Worm (Caenorhabditis elegans) whole organism, young adult: ENCODE data around the gene B0546.3.

ENCODE experiments used
- B0019.2 ChIP-seq: fragments of 200-800 bp; sonication (Bioruptor generic); conservative IDR thresholded peaks from 2 replicates; pipeline ENCODE4 v1.3.6; 2022; ENCODE audit warnings: missing genetic modification reagents, missing genetic modification characterization, missing compliant biosample characterization
- B0035.1 ChIP-seq: sonication (generic microtip); optimal IDR thresholded peaks from 2 replicates; lab custom pipeline; 2016; ENCODE audit warnings: missing genetic modification characterization, mild to moderate bottlenecking, missing compliant biosample characterization, missing genotype, missing genetic modification reagents
- B0261.1 ChIP-seq: sonication (generic microtip); optimal IDR thresholded peaks from 2 replicates; lab custom pipeline; 2016; ENCODE audit warnings: mild to moderate bottlenecking, missing genetic modification characterization, moderate library complexity, missing compliant biosample characterization
- B0336.3 ChIP-seq: fragments of 200-800 bp; sonication (Bioruptor generic); IDR thresholded peaks from 2 replicates; pipeline ENCODE4 v1.3.6; 2022; ENCODE audit warnings: missing genetic modification characterization, missing compliant biosample characterization
- C17E4.6 ChIP-seq: fragments of 200-800 bp; sonication (Bioruptor generic); IDR thresholded peaks from 2 replicates; pipeline ENCODE4 v1.3.6; 2022; ENCODE audit warnings: missing genetic modification reagents, missing genetic modification characterization, missing compliant biosample characterization
- F10E7.11 ChIP-seq: sonication (generic microtip); optimal IDR thresholded peaks from 2 replicates; lab custom pipeline; 2017; ENCODE audit warnings: mild to moderate bottlenecking, missing genetic modification characterization, moderate library complexity, missing compliant biosample characterization
- F33H1.4 ChIP-seq: fragments of 200-800 bp; sonication (Bioruptor generic); IDR thresholded peaks from 2 replicates; pipeline ENCODE4 v1.3.6; 2022; ENCODE audit warnings: missing genetic modification reagents, missing genetic modification characterization, missing compliant biosample characterization
- F55B11.4 ChIP-seq: sonication (generic microtip); optimal IDR thresholded peaks from 2 replicates; lab custom pipeline; 2016; ENCODE audit warnings: missing compliant biosample characterization, missing genetic modification characterization, borderline replicate concordance; ENCODE audit not compliant: insufficient read depth
- F57C9.4 ChIP-seq: sonication (generic microtip); optimal IDR thresholded peaks from 2 replicates; lab custom pipeline; 2017; ENCODE audit warnings: mild to moderate bottlenecking, missing genetic modification characterization, missing compliant biosample characterization
- K11D2.4 ChIP-seq: fragments of 200-800 bp; sonication (Bioruptor generic); IDR thresholded peaks from 2 replicates; pipeline ENCODE4 v1.3.6; 2022; ENCODE audit warnings: missing genetic modification reagents, missing genetic modification characterization, missing compliant biosample characterization
- T07F8.4 ChIP-seq: sonication (generic microtip); optimal IDR thresholded peaks from 2 replicates; lab custom pipeline; 2016; ENCODE audit warnings: mild to moderate bottlenecking, missing genetic modification characterization, moderate library complexity, missing compliant biosample characterization
- T26A5.8 ChIP-seq: sonication (generic microtip); optimal IDR thresholded peaks from 2 replicates; lab custom pipeline; 2016; ENCODE audit warnings: missing genetic modification characterization, missing compliant biosample characterization
- Y53F4B.3 ChIP-seq: fragments of 200-800 bp; sonication (Bioruptor generic); IDR thresholded peaks from 2 replicates; pipeline ENCODE4 v1.3.6; 2022; ENCODE audit warnings: missing genetic modification reagents, missing genetic modification characterization, missing compliant biosample characterization
- Y53G8AR.9 ChIP-seq: fragments of 200-800 bp; sonication (Bioruptor generic); conservative IDR thresholded peaks from 2 replicates; pipeline ENCODE4 v1.3.6; 2022; ENCODE audit warnings: missing genetic modification reagents, missing genetic modification characterization, missing compliant biosample characterization
- attf-3 ChIP-seq: fragments of 200-800 bp; sonication (Bioruptor generic); conservative IDR thresholded peaks from 2 replicates; pipeline ENCODE4 v1.3.6; 2022; ENCODE audit warnings: missing genetic modification reagents, missing genetic modification characterization, missing compliant biosample characterization
- attf-5 ChIP-seq: fragments of 200-800 bp; sonication (Bioruptor generic); optimal IDR thresholded peaks from 2 replicates; lab custom pipeline; 2018; ENCODE audit warnings: mild to moderate bottlenecking, missing genetic modification characterization, missing compliant biosample characterization
- attf-6 ChIP-seq: fragments of 200-800 bp; sonication (Bioruptor generic); IDR thresholded peaks from 2 replicates; pipeline ENCODE4 v1.3.6; 2022; ENCODE audit warnings: missing genetic modification reagents, missing genetic modification characterization, missing compliant biosample characterization
- bed-1 ChIP-seq: fragments of 200-800 bp; sonication (Bioruptor generic); IDR thresholded peaks from 2 replicates; pipeline ENCODE4 v1.3.6; 2022; ENCODE audit warnings: missing genetic modification reagents, missing genetic modification characterization, missing compliant biosample characterization
- cebp-2 ChIP-seq: fragments of 200-800 bp; sonication (Bioruptor generic); IDR thresholded peaks from 2 replicates; pipeline ENCODE4 v1.3.6; 2022; ENCODE audit warnings: missing genetic modification characterization, missing compliant biosample characterization
- ceh-100 ChIP-seq: fragments of 200-800 bp; sonication (Bioruptor generic); IDR thresholded peaks from 2 replicates; pipeline ENCODE4 v1.3.6; 2022; ENCODE audit warnings: missing genetic modification reagents, missing genetic modification characterization, missing compliant biosample characterization
- ceh-27 ChIP-seq: fragments of 200-800 bp; sonication (Bioruptor generic); optimal IDR thresholded peaks from 2 replicates; lab custom pipeline; 2018; ENCODE audit warnings: mild to moderate bottlenecking, missing genetic modification characterization, moderate library complexity, missing compliant biosample characterization
- ceh-79 ChIP-seq: sonication (generic microtip); optimal IDR thresholded peaks from 2 replicates; lab custom pipeline; 2017; ENCODE audit warnings: mild to moderate bottlenecking, missing genetic modification characterization, missing compliant biosample characterization
- chd-7 ChIP-seq: sonication (generic microtip); optimal IDR thresholded peaks from 2 replicates; lab custom pipeline; 2016; ENCODE audit warnings: mild to moderate bottlenecking, missing genetic modification characterization, moderate library complexity, missing compliant biosample characterization
- dox-1 ChIP-seq: fragments of 200-800 bp; sonication (Bioruptor generic); IDR thresholded peaks from 2 replicates; pipeline ENCODE4 v1.3.6; 2022; ENCODE audit warnings: missing genetic modification reagents, missing genetic modification characterization, missing compliant biosample characterization
- dpff-1 ChIP-seq: sonication (generic microtip); optimal IDR thresholded peaks from 2 replicates; lab custom pipeline; 2017; ENCODE audit warnings: mild to moderate bottlenecking, missing genetic modification characterization, missing compliant biosample characterization
- dpl-1 ChIP-seq: fragments of 150-350 bp; optimal IDR thresholded peaks from 2 replicates; lab custom pipeline; 2014; ENCODE audit warnings: missing biosample characterization, missing genetic modification reagents, missing genetic modification characterization
- ekl-4 ChIP-seq: fragments of 200-800 bp; sonication (Bioruptor generic); IDR thresholded peaks from 2 replicates; pipeline ENCODE4 v1.3.6; 2022; ENCODE audit warnings: missing genetic modification reagents, missing genetic modification characterization, missing compliant biosample characterization
- hlh-12 ChIP-seq: sonication (generic microtip); optimal IDR thresholded peaks from 2 replicates; lab custom pipeline; 2016; ENCODE audit warnings: missing genetic modification characterization, missing compliant biosample characterization
- hsf-1 ChIP-seq: fragments of 200-800 bp; sonication (Bioruptor generic); IDR thresholded peaks from 2 replicates; pipeline ENCODE4 v1.3.6; 2022; ENCODE audit warnings: missing genetic modification reagents, missing genetic modification characterization, missing compliant biosample characterization
- lsl-1 ChIP-seq: fragments of 200-800 bp; sonication (Bioruptor generic); optimal IDR thresholded peaks from 2 replicates; lab custom pipeline; 2018; ENCODE audit warnings: mild to moderate bottlenecking, missing genetic modification characterization, moderate library complexity, missing compliant biosample characterization
- madf-6 ChIP-seq: fragments of 200-800 bp; sonication (Bioruptor generic); IDR thresholded peaks from 2 replicates; pipeline ENCODE4 v1.3.6; 2022; ENCODE audit warnings: missing genetic modification reagents, missing genetic modification characterization, missing compliant biosample characterization
- mcd-1 ChIP-seq: fragments of 200-800 bp; sonication (Bioruptor generic); IDR thresholded peaks from 2 replicates; pipeline ENCODE4 v1.3.6; 2022; ENCODE audit warnings: missing genetic modification reagents, missing genetic modification characterization, missing compliant biosample characterization
- mel-28 ChIP-seq: sonication (generic microtip); optimal IDR thresholded peaks from 2 replicates; lab custom pipeline; 2016; ENCODE audit warnings: borderline replicate concordance, mild to moderate bottlenecking, missing genetic modification characterization, missing compliant biosample characterization
- mes-4 ChIP-seq: sonication (generic microtip); optimal IDR thresholded peaks from 2 replicates; lab custom pipeline; 2016; ENCODE audit warnings: missing genotype, missing genetic modification characterization, missing compliant biosample characterization
- nfya-1 ChIP-seq: sonication (generic microtip); optimal IDR thresholded peaks from 2 replicates; lab custom pipeline; 2017; ENCODE audit warnings: antibody characterized with exemption, missing compliant biosample characterization, missing genetic modification characterization, borderline replicate concordance; ENCODE audit not compliant: insufficient read depth
- nfyb-1 ChIP-seq: fragments of 200-800 bp; sonication (Bioruptor generic); IDR thresholded peaks from 2 replicates; pipeline ENCODE4 v1.3.6; 2022; ENCODE audit warnings: missing genetic modification reagents, missing genetic modification characterization, missing compliant biosample characterization
- nhr-120 ChIP-seq: fragments of 200-800 bp; sonication (Bioruptor generic); IDR thresholded peaks from 2 replicates; pipeline ENCODE4 v1.3.6; 2022; ENCODE audit warnings: missing genetic modification characterization, missing compliant biosample characterization
- nhr-179 ChIP-seq: sonication (generic microtip); optimal IDR thresholded peaks from 2 replicates; lab custom pipeline; 2016; ENCODE audit warnings: mild to moderate bottlenecking, missing genetic modification characterization, missing compliant biosample characterization
- nhr-90 ChIP-seq: sonication (generic microtip); optimal IDR thresholded peaks from 2 replicates; lab custom pipeline; 2016; ENCODE audit warnings: missing genotype, mild to moderate bottlenecking, missing genetic modification characterization, missing compliant biosample characterization
- repo-1 ChIP-seq: sonication (generic microtip); optimal IDR thresholded peaks from 2 replicates; lab custom pipeline; 2017; ENCODE audit warnings: mild to moderate bottlenecking, missing genetic modification characterization, missing compliant biosample characterization
- snpc-1.1 ChIP-seq: sonication (generic microtip); optimal IDR thresholded peaks from 2 replicates; lab custom pipeline; 2017; ENCODE audit warnings: missing genetic modification characterization, mild to moderate bottlenecking, missing compliant biosample characterization, antibody characterized with exemption, moderate library complexity, missing genotype, missing genetic modification reagents; ENCODE audit not compliant: insufficient read depth
- snpc-4 ChIP-seq, 5 experiments: fragments of 150-350 bp in 1 of 5; sonication (generic microtip) in 4 of 5; optimal IDR thresholded peaks; 2 replicates each; lab custom pipeline; 2014 to 2018; ENCODE audit warnings: missing genetic modification characterization in 5 of 5, missing biosample characterization in 3 of 5, antibody characterized with exemption in 2 of 5, mild to moderate bottlenecking in 2 of 5, missing compliant biosample characterization in 2 of 5, missing genotype in 2 of 5, moderate library complexity in 2 of 5, missing genetic modification reagents in 1 of 5
- unc-62 ChIP-seq: fragments of 150-350 bp; optimal IDR thresholded peaks from 2 replicates; lab custom pipeline; 2014; ENCODE audit warnings: missing biosample characterization, missing genetic modification reagents, missing genetic modification characterization
- zfh-2 ChIP-seq: fragments of 200-800 bp; sonication (Bioruptor generic); conservative IDR thresholded peaks from 2 replicates; pipeline ENCODE4 v1.3.6; 2022; ENCODE audit warnings: missing genetic modification reagents, missing genetic modification characterization, missing compliant biosample characterization
- ztf-18 ChIP-seq: sonication (generic microtip); optimal IDR thresholded peaks from 2 replicates; lab custom pipeline; 2016; ENCODE audit warnings: missing genotype, mild to moderate bottlenecking, missing genetic modification characterization, missing compliant biosample characterization
- ztf-26 ChIP-seq: sonication (generic microtip); optimal IDR thresholded peaks from 2 replicates; lab custom pipeline; 2017; ENCODE audit warnings: missing genetic modification characterization, missing compliant biosample characterization
- ztf-3 ChIP-seq: fragments of 200-800 bp; sonication (Bioruptor generic); optimal IDR thresholded peaks from 2 replicates; lab custom pipeline; 2018; ENCODE audit warnings: mild to moderate bottlenecking, missing genetic modification characterization, missing compliant biosample characterization

Gene B0546.3

DNA sequence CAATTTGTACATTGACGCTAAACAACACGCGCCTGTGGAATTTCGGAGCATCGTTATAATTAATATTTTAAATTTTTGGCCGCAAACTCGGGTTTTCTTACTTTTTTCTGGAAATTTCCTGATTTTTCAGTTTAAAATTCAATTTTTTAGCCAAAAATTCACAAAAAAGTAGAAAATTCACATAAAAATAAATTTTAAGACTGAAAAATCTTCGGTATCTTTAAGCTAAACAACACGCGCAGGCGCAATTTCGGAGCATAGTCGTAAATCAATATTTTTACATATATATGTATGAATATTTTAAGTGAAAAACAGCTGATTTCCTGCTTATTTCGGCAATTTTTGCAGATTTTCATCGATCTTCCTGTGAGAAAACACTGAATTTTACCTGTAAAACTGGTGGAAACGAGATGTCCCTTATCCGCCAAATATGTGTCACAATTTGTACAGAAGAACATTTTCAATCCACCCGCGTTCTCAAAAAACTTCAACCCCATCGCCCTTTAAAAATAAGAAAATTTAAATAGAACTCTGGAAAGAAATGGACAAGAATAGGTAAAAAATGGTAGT is at the start of gene B0546.3:
TSS of gene B0546.3 (minus strand) at position 504 of the 570 bp plus-strand sequence.
- TF ChIP-seq cebp-2 (GFP tag; lab: Robert Waterston, UW) = no peak
- TF ChIP-seq nfyb-1 = 0 out of 2 replicates have a peak, but pooled peaks have one; percentile 57
- no peak for TF ChIP-seq nhr-120 (GFP tag; lab: Robert Waterston, UW)
- TF ChIP-seq ceh-79 (tag; lab: Kevin White, UChicago) = no peak
- peak; percentile 59 for TF ChIP-seq F57C9.4 (tag; lab: Kevin White, UChicago)
- TF ChIP-seq K11D2.4 (GFP tag; lab: Robert Waterston, UW) = no peak
- TF ChIP-seq dpl-1 = no peak
- no peak for TF ChIP-seq snpc-4 (GFP tag; optimal IDR thresholded peaks at IDR 0.05; lab: Kevin White, UChicago)
- peak in 1 of 4 experiments; percentile 11 for TF ChIP-seq snpc-4 (tag; optimal IDR thresholded peaks at IDR 0.05; lab: Kevin White, UChicago)
- TF ChIP-seq nfya-1 (tag; lab: Kevin White, UChicago) = no peak
- TF ChIP-seq unc-62 (GFP tag; lab: Kevin White, UChicago) = no peak
- TF ChIP-seq snpc-1.1 (tag; lab: Kevin White, UChicago) = no peak
- no peak for TF ChIP-seq B0261.1 (tag; lab: Kevin White, UChicago)
- no peak for TF ChIP-seq lsl-1 (GFP tag; lab: Kevin White, UChicago)
- TF ChIP-seq ztf-18 (tag; lab: Kevin White, UChicago) = no peak
- TF ChIP-seq Y53G8AR.9 = 0 out of 2 replicates have a peak, but pooled peaks have one; percentile 34
- TF ChIP-seq attf-3 = peak; percentile 30; the same call in 1 of the 2 replicates
- TF ChIP-seq Y53F4B.3 (GFP tag; lab: Robert Waterston, UW) = no peak
- 0 out of 2 replicates have a peak, but pooled peaks have one; percentile 29 for TF ChIP-seq B0336.3 (GFP tag; lab: Robert Waterston, UW)
- TF ChIP-seq B0019.2 (GFP tag; lab: Robert Waterston, UW) = no peak
- no peak for TF ChIP-seq hlh-12 (tag; lab: Kevin White, UChicago)
- no peak for TF ChIP-seq nhr-179
- no peak for TF ChIP-seq C17E4.6 (GFP tag; lab: Robert Waterston, UW)
- TF ChIP-seq repo-1 (tag; lab: Kevin White, UChicago) = peak; percentile 54
- 0 out of 2 replicates have a peak, but pooled peaks have one; percentile 25 for TF ChIP-seq madf-6 (GFP tag; lab: Robert Waterston, UW)
- TF ChIP-seq zfh-2 = no peak
- peak; percentile 39 for TF ChIP-seq chd-7 (tag; lab: Kevin White, UChicago)
- TF ChIP-seq F55B11.4 (tag; lab: Kevin White, UChicago) = no peak
- TF ChIP-seq T26A5.8 (tag; lab: Kevin White, UChicago) = no peak
- TF ChIP-seq B0035.1 = no peak
- no peak for TF ChIP-seq ztf-3 (GFP tag; lab: Kevin White, UChicago)
- 0 out of 2 replicates have a peak, but pooled peaks have one; percentile 10 for TF ChIP-seq dox-1 (GFP tag; lab: Robert Waterston, UW)
- peak; percentile 47; the same call in 1 of the 2 replicates for TF ChIP-seq ekl-4 (GFP tag; lab: Robert Waterston, UW)
- no peak for TF ChIP-seq mes-4 (tag; lab: Kevin White, UChicago)
- no peak for TF ChIP-seq bed-1 (GFP tag; lab: Robert Waterston, UW)
- peak; percentile 63 for TF ChIP-seq ztf-26 (tag; lab: Kevin White, UChicago)
- no peak for TF ChIP-seq F33H1.4 (GFP tag; lab: Robert Waterston, UW)

DNA sequence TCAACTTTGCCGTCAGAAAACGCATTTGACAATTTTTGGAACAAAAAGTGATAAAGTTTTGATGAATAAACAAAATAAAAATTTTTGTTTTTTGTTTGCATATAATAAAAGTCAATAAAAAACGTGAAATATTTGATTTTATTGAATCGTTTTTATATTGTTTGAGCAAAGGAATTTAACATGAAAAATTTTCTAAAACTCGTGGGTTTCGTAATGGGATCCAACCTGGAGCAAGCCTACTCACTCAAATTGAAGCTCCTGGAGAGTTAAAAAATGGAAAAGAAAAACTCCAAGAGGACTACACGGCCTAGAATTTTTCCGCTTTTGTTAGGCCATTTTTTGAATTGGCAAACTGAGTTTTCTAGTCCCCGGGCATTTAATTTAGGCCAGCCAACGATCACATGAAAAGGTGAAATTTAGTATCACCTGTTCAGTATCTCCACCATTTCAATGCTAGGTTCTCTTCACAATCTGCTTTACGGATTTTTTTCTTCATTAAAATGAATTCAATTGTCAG is 45.9 kb upstream of the B0546.3 start, which contains the start of the genes C04C3.9 and srz-60:
TSS of gene C04C3.9 (minus strand) at position 101 of the 517 bp plus-strand sequence.
TSS of gene srz-60 (plus strand) at position 467 of the 517 bp plus-strand sequence.
- TF ChIP-seq nhr-90 (tag; lab: Kevin White, UChicago) (no peak), mes-4 (tag; lab: Kevin White, UChicago) (no peak), F10E7.11 (no peak), hsf-1 (GFP tag; lab: Robert Waterston, UW) (no peak), dpff-1 (no peak), mel-28 (tag; lab: Kevin White, UChicago) (no peak), attf-5 (GFP tag; lab: Kevin White, UChicago) (no peak), attf-6 (GFP tag; lab: Robert Waterston, UW) (no peak), ceh-27 (no peak), ceh-100 (GFP tag; lab: Robert Waterston, UW) (no peak), Y53F4B.3 (GFP tag; lab: Robert Waterston, UW) (no peak), mcd-1 (GFP tag; lab: Robert Waterston, UW) (no peak), T07F8.4 (tag; lab: Kevin White, UChicago) (no peak)
